Fruit fly (Drosophila melanogaster) whole organism, embryonic: ENCODE results near the gene CG10866.

ENCODE experiments used
- Adf1 ChIP-seq: fragments of 200-800 bp; sonication (Bioruptor generic); IDR thresholded peaks from 2 replicates; pipeline ENCODE4 v1.3.6; 2022; ENCODE audit warnings: missing biosample characterization, missing genetic modification characterization
- Aef1 ChIP-seq: fragments of 200-800 bp; sonication (Bioruptor generic); IDR thresholded peaks from 3 replicates; pipeline ENCODE4 v1.3.6; 2022; ENCODE audit warnings: missing biosample characterization, missing genetic modification characterization
- CG10565 ChIP-seq: fragments of 200-800 bp; sonication (Bioruptor generic); optimal IDR thresholded peaks from 3 replicates; lab custom pipeline; 2016; ENCODE audit warnings: missing biosample characterization, mild to moderate bottlenecking, missing genetic modification characterization
- CG10979 ChIP-seq: fragments of 200-800 bp; sonication (Bioruptor generic); optimal IDR thresholded peaks from 2 replicates; lab custom pipeline; 2018; ENCODE audit warnings: missing biosample characterization, mild to moderate bottlenecking, missing genetic modification characterization, moderate library complexity
- CG11560 ChIP-seq: fragments of 200-800 bp; sonication (Bioruptor generic); IDR thresholded peaks from 3 replicates; pipeline ENCODE4 v1.3.6; 2022; ENCODE audit warnings: missing biosample characterization, missing genetic modification characterization
- CG11695 ChIP-seq: fragments of 200-800 bp; sonication (Bioruptor generic); IDR thresholded peaks from 3 replicates; pipeline ENCODE4 v1.3.6; 2022; ENCODE audit warnings: missing biosample characterization, missing genetic modification characterization
- CG11696 ChIP-seq: fragments of 200-800 bp; sonication (Bioruptor generic); IDR thresholded peaks from 2 replicates; pipeline ENCODE4 v1.3.6; 2022; ENCODE audit warnings: missing biosample characterization, missing genetic modification characterization
- CG11723 ChIP-seq: fragments of 200-800 bp; sonication (Bioruptor generic); optimal IDR thresholded peaks from 2 replicates; lab custom pipeline; 2017; ENCODE audit warnings: missing biosample characterization, mild to moderate bottlenecking, missing genetic modification characterization
- CG12299 ChIP-seq: fragments of 200-800 bp; sonication (Bioruptor generic); optimal IDR thresholded peaks from 2 replicates; lab custom pipeline; 2018; ENCODE audit warnings: missing biosample characterization, mild to moderate bottlenecking, missing genetic modification characterization
- CG1233 ChIP-seq: fragments of 200-800 bp; sonication (Bioruptor generic); optimal IDR thresholded peaks from 4 replicates; lab custom pipeline; 2018; ENCODE audit warnings: missing biosample characterization, mild to moderate bottlenecking, missing genetic modification characterization
- CG12391 ChIP-seq: fragments of 200-800 bp; sonication (Bioruptor generic); optimal IDR thresholded peaks from 3 replicates; lab custom pipeline; 2018; ENCODE audit warnings: missing biosample characterization, mild to moderate bottlenecking, missing genetic modification characterization, moderate library complexity
- CG1602 ChIP-seq: fragments of 200-800 bp; sonication (Bioruptor generic); optimal IDR thresholded peaks from 3 replicates; lab custom pipeline; 2016; ENCODE audit warnings: missing biosample characterization, missing genetic modification characterization
- CG16815 ChIP-seq: fragments of 200-800 bp; sonication (Bioruptor generic); optimal IDR thresholded peaks from 3 replicates; lab custom pipeline; 2017; ENCODE audit warnings: missing biosample characterization, mild to moderate bottlenecking, missing genetic modification characterization
- CG17568 ChIP-seq: fragments of 200-800 bp; sonication (Bioruptor generic); optimal IDR thresholded peaks from 2 replicates; lab custom pipeline; 2018; ENCODE audit warnings: missing biosample characterization, mild to moderate bottlenecking, missing genetic modification characterization, moderate library complexity
- CG17912 ChIP-seq: fragments of 200-800 bp; sonication (Bioruptor generic); optimal IDR thresholded peaks from 2 replicates; lab custom pipeline; 2018; ENCODE audit warnings: missing biosample characterization, mild to moderate bottlenecking, missing genetic modification characterization
- CG2875 ChIP-seq: fragments of 200-800 bp; sonication (Bioruptor generic); optimal IDR thresholded peaks from 2 replicates; lab custom pipeline; 2017; ENCODE audit warnings: missing biosample characterization, mild to moderate bottlenecking, missing genetic modification characterization, missing genetic modification reagents
- CG30431 ChIP-seq: fragments of 200-800 bp; sonication (Bioruptor generic); optimal IDR thresholded peaks from 2 replicates; lab custom pipeline; 2017; ENCODE audit warnings: missing biosample characterization, missing genetic modification characterization
- CG31365 ChIP-seq: fragments of 200-800 bp; sonication (Bioruptor generic); optimal IDR thresholded peaks from 2 replicates; lab custom pipeline; 2018; ENCODE audit warnings: missing biosample characterization, mild to moderate bottlenecking, missing genetic modification characterization
- CG32532 ChIP-seq: fragments of 200-800 bp; sonication (Bioruptor generic); IDR thresholded peaks from 2 replicates; pipeline ENCODE4 v1.3.6; 2022; ENCODE audit warnings: missing biosample characterization, missing genetic modification characterization
- CG34422 ChIP-seq: fragments of 200-800 bp; sonication (Bioruptor generic); IDR thresholded peaks from 3 replicates; pipeline ENCODE4 v1.3.6; 2022; ENCODE audit warnings: missing biosample characterization, missing genetic modification characterization
- CG3838 ChIP-seq: fragments of 200-800 bp; sonication (Bioruptor generic); optimal IDR thresholded peaks from 3 replicates; lab custom pipeline; 2016; ENCODE audit warnings: missing biosample characterization, missing genetic modification characterization
- CG7556 ChIP-seq: fragments of 200-800 bp; sonication (Bioruptor generic); optimal IDR thresholded peaks from 2 replicates; lab custom pipeline; 2017; ENCODE audit warnings: missing biosample characterization, mild to moderate bottlenecking, missing genetic modification characterization
- Dfd ChIP-seq, 2 experiments: fragments of >200 bp; optimal IDR thresholded peaks; 2 replicates each; lab custom pipeline; 2017; ENCODE audit warnings: missing biosample characterization in 2 of 2, missing genetic modification characterization in 2 of 2
- Dip3 ChIP-seq: fragments of 200-800 bp; sonication (Bioruptor generic); optimal IDR thresholded peaks from 3 replicates; lab custom pipeline; 2016; ENCODE audit warnings: missing biosample characterization, missing genetic modification characterization
- Dll ChIP-seq: fragments of 200-800 bp; sonication (Bioruptor generic); IDR thresholded peaks from 4 replicates; pipeline ENCODE4 v1.3.6; 2022; ENCODE audit warnings: missing biosample characterization, missing genetic modification characterization; ENCODE audit not compliant: partially characterized antibody
- E2f1 ChIP-seq: fragments of 200-800 bp; sonication (Bioruptor generic); IDR thresholded peaks from 2 replicates; pipeline ENCODE4 v1.3.6; 2022; ENCODE audit warnings: missing biosample characterization, missing genetic modification characterization
- Fer2 ChIP-seq: fragments of 200-800 bp; sonication (Bioruptor generic); optimal IDR thresholded peaks from 2 replicates; lab custom pipeline; 2018; ENCODE audit warnings: missing biosample characterization, mild to moderate bottlenecking, missing genetic modification characterization, moderate library complexity
- Gug ChIP-seq: fragments of 200-800 bp; sonication (Bioruptor generic); IDR thresholded peaks from 4 replicates; pipeline ENCODE4 v1.3.6; 2022; ENCODE audit warnings: missing biosample characterization, missing genetic modification characterization
- NC2α ChIP-seq: fragments of 200-800 bp; sonication (Bioruptor generic); optimal IDR thresholded peaks from 2 replicates; lab custom pipeline; 2016; ENCODE audit warnings: missing biosample characterization, missing genetic modification characterization
- Oaz ChIP-seq: fragments of 200-800 bp; sonication (Bioruptor generic); IDR thresholded peaks from 2 replicates; pipeline ENCODE4 v1.3.6; 2022; ENCODE audit warnings: missing biosample characterization, missing genetic modification characterization
- Vsx1 ChIP-seq: fragments of 200-800 bp; sonication (Bioruptor generic); optimal IDR thresholded peaks from 2 replicates; lab custom pipeline; 2017; ENCODE audit warnings: missing biosample characterization, mild to moderate bottlenecking, missing genetic modification characterization, missing genetic modification reagents
- ara ChIP-seq: fragments of 200-800 bp; sonication (Bioruptor generic); IDR thresholded peaks from 2 replicates; pipeline ENCODE4 v1.3.6; 2022; ENCODE audit warnings: missing biosample characterization, missing genetic modification characterization
- bab2 ChIP-seq: fragments of 200-800 bp; sonication (Bioruptor generic); optimal IDR thresholded peaks from 2 replicates; lab custom pipeline; 2016; ENCODE audit warnings: missing biosample characterization, missing genetic modification characterization
- bigmax ChIP-seq: fragments of 200-800 bp; sonication (Bioruptor generic); optimal IDR thresholded peaks from 2 replicates; lab custom pipeline; 2018; ENCODE audit warnings: missing biosample characterization, mild to moderate bottlenecking, missing genetic modification characterization
- cato ChIP-seq: fragments of 200-800 bp; sonication (Bioruptor generic); optimal IDR thresholded peaks from 2 replicates; lab custom pipeline; 2016; ENCODE audit warnings: missing biosample characterization, missing genetic modification characterization, borderline replicate concordance
- chm ChIP-seq: fragments of 200-800 bp; sonication (Bioruptor generic); IDR thresholded peaks from 2 replicates; pipeline ENCODE4 v1.3.6; 2022; ENCODE audit warnings: missing biosample characterization, missing genetic modification characterization
- croc ChIP-seq: fragments of 200-800 bp; sonication (Bioruptor generic); conservative IDR thresholded peaks from 3 replicates; pipeline ENCODE4 v1.3.6; 2022; ENCODE audit warnings: missing biosample characterization, missing genetic modification characterization
- danr ChIP-seq: fragments of 200-800 bp; sonication (Bioruptor generic); IDR thresholded peaks from 2 replicates; pipeline ENCODE4 v1.3.6; 2022; ENCODE audit warnings: missing biosample characterization, missing genetic modification characterization
- fd64A ChIP-seq: fragments of 200-800 bp; sonication (Bioruptor generic); optimal IDR thresholded peaks from 3 replicates; lab custom pipeline; 2018; ENCODE audit warnings: missing biosample characterization, mild to moderate bottlenecking, missing genetic modification characterization
- fru ChIP-seq: fragments of >200 bp; optimal IDR thresholded peaks from 2 replicates; lab custom pipeline; 2017
- hth ChIP-seq: fragments of >200 bp; optimal IDR thresholded peaks from 2 replicates; lab custom pipeline; 2017; ENCODE audit warnings: inconsistent platforms
- lbe ChIP-seq: fragments of 200-800 bp; sonication (Bioruptor generic); optimal IDR thresholded peaks from 2 replicates; lab custom pipeline; 2016; ENCODE audit warnings: missing biosample characterization, mild to moderate bottlenecking, missing genetic modification characterization
- lmd ChIP-seq: fragments of 200-800 bp; sonication (Bioruptor generic); IDR thresholded peaks from 2 replicates; pipeline ENCODE4 v1.3.6; 2022; ENCODE audit warnings: missing biosample characterization, missing genetic modification characterization
- mirr ChIP-seq: fragments of 200-800 bp; sonication (Bioruptor generic); optimal IDR thresholded peaks from 3 replicates; lab custom pipeline; 2018; ENCODE audit warnings: missing biosample characterization, mild to moderate bottlenecking, missing genetic modification characterization
- repo ChIP-seq: fragments of 200-800 bp; sonication (Bioruptor generic); optimal IDR thresholded peaks from 2 replicates; lab custom pipeline; 2016; ENCODE audit warnings: missing biosample characterization, missing genetic modification characterization
- ro ChIP-seq: fragments of 200-800 bp; sonication (Bioruptor generic); IDR thresholded peaks from 2 replicates; pipeline ENCODE4 v1.3.6; 2022; ENCODE audit warnings: missing biosample characterization, missing genetic modification characterization
- scrt ChIP-seq: fragments of 200-800 bp; sonication (Bioruptor generic); optimal IDR thresholded peaks from 2 replicates; lab custom pipeline; 2018; ENCODE audit warnings: missing biosample characterization, mild to moderate bottlenecking, missing genetic modification characterization, moderate library complexity
- sens-2 ChIP-seq: fragments of 200-800 bp; sonication (Bioruptor generic); IDR thresholded peaks from 2 replicates; pipeline ENCODE4 v1.3.6; 2022; ENCODE audit warnings: missing biosample characterization, missing genetic modification characterization
- sqz ChIP-seq: fragments of 200-800 bp; sonication (Bioruptor generic); optimal IDR thresholded peaks from 3 replicates; lab custom pipeline; 2018; ENCODE audit warnings: missing biosample characterization, mild to moderate bottlenecking, missing genetic modification characterization
- sr ChIP-seq: fragments of 200-800 bp; sonication (Bioruptor generic); IDR thresholded peaks from 3 replicates; pipeline ENCODE4 v1.3.6; 2022; ENCODE audit warnings: missing biosample characterization, missing genetic modification characterization
- tna ChIP-seq: fragments of 200-800 bp; sonication (Bioruptor generic); IDR thresholded peaks from 2 replicates; pipeline ENCODE4 v1.3.6; 2022; ENCODE audit warnings: missing biosample characterization, missing genetic modification characterization; ENCODE audit not compliant: partially characterized antibody
- tx ChIP-seq: fragments of 200-800 bp; sonication (Bioruptor generic); optimal IDR thresholded peaks from 2 replicates; lab custom pipeline; 2016; ENCODE audit warnings: missing biosample characterization, missing genetic modification characterization
- unpg ChIP-seq: fragments of 200-800 bp; sonication (Bioruptor generic); optimal IDR thresholded peaks from 3 replicates; lab custom pipeline; 2018; ENCODE audit warnings: missing biosample characterization, mild to moderate bottlenecking, missing genetic modification characterization, moderate library complexity

Gene CG10866

dm6 chr3L:3898978-3899377, 38.8 kb downstream of the CG10866 start, which contains the start of gene Ccz1 (continued):
- TF ChIP-seq CG17912 (GFP tag; lab: Kevin White, UChicago) (peak; percentile 90), fd64A (GFP tag; lab: Kevin White, UChicago) (peak; percentile 38), CG17568 (peak; percentile 63), mirr (GFP tag; lab: Kevin White, UChicago) (peak; percentile 28), CG12299 (tag; lab: Kevin White, UChicago) (peak; percentile 35), tx (GFP tag; lab: Kevin White, UChicago) (peak; percentile 76), tna (GFP tag; lab: Robert Waterston, UW) (no peak), NC2α (GFP tag; lab: Kevin White, UChicago) (peak; percentile 49), unpg (peak; percentile 40), CG32532 (GFP tag; lab: Robert Waterston, UW) (no peak), CG11560 (tag; lab: Robert Waterston, UW) (no peak), CG11695 (GFP tag; lab: Robert Waterston, UW) (no peak), CG16815 (GFP tag; lab: Kevin White, UChicago) (peak; percentile 5), chm (GFP tag; lab: Robert Waterston, UW) (no peak), bigmax (GFP tag; lab: Kevin White, UChicago) (no peak), CG12391 (tag; lab: Kevin White, UChicago) (peak; percentile 58), Aef1 (GFP tag; lab: Robert Waterston, UW) (no peak), CG7556 (GFP tag; lab: Kevin White, UChicago) (peak; percentile 44), CG1602 (GFP tag; lab: Kevin White, UChicago) (peak; percentile 66), bab2 (peak; percentile 88), Dfd (GFP tag; optimal IDR thresholded peaks at IDR 0.05; lab: Kevin White, UChicago) (no peak), CG31365 (tag; lab: Kevin White, UChicago) (no peak), CG11696 (GFP tag; lab: Robert Waterston, UW) (no peak), lmd (GFP tag; lab: Robert Waterston, UW) (no peak), sqz (GFP tag; lab: Kevin White, UChicago) (peak; percentile 56), CG2875 (peak; percentile 71), Dll (GFP tag; lab: Robert Waterston, UW) (no peak), CG34422 (GFP tag; lab: Robert Waterston, UW) (no peak), fru (no peak), Oaz (no peak), ara (GFP tag; lab: Robert Waterston, UW) (no peak), Vsx1 (GFP tag; lab: Kevin White, UChicago) (peak; percentile 30), croc (GFP tag; lab: Robert Waterston, UW) (peak; percentile 18; the same call in 1 of the 3 replicates), danr (no peak), CG30431 (GFP tag; lab: Kevin White, UChicago) (peak; percentile 35), repo (GFP tag; lab: Kevin White, UChicago) (peak; percentile 63), ro (GFP tag; lab: Robert Waterston, UW) (no peak), CG10979 (tag; lab: Kevin White, UChicago) (peak; percentile 20), cato (peak; percentile 72), Dip3 (GFP tag; lab: Kevin White, UChicago) (peak; percentile 56), CG1233 (GFP tag; lab: Kevin White, UChicago) (peak; percentile 63), CG3838 (GFP tag; lab: Kevin White, UChicago) (peak; percentile 54), E2f1 (GFP tag; lab: Robert Waterston, UW) (no peak), lbe (GFP tag; lab: Kevin White, UChicago) (peak; percentile 69), Gug (peak; percentile 28; the same call in 1 of the 4 replicates), hth (lab: Kevin White, UChicago) (no peak), sens-2 (GFP tag; lab: Robert Waterston, UW) (no peak), CG11723 (GFP tag; lab: Kevin White, UChicago) (peak; percentile 6), scrt (no peak), Adf1 (no peak), sr (GFP tag; lab: Robert Waterston, UW) (no peak), Fer2 (tag; lab: Kevin White, UChicago) (peak; percentile 25), CG10565 (no peak)
